Worm (Caenorhabditis elegans): ENCODE results near the gene D1086.9.

DNA sequence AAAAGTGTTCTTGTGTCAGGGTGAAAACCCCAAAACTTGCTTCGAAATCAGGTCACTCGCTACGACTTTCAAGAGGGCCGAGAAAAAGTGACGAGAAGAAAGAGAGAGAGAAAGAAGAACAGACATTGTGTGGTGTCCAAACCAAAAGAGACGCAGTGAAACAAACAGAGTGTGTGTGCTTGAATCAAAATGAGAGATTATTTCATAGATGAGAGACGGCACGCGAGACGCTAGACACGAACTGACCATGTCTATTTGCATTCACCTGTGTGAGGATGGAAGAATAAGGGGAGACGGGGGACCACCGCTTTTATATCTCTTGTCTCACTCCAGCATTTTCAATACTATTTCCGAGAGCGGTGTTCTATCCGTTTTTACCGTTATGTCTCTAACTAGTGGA, 32.1 kb downstream of the D1086.9 start:
- peak; percentile 56 for TF ChIP-seq elt-2 (tag; optimal IDR thresholded peaks at IDR 0.05)
- TF ChIP-seq sox-4 (tag; optimal IDR thresholded peaks at IDR 0.05): no peak
- TF ChIP-seq F13H6.1 (tag; optimal IDR thresholded peaks at IDR 0.05): peak; percentile 72

All from whole organism, late embryonic.